Fruit fly (Drosophila melanogaster) whole organism, wandering third instar larva: ENCODE data around the gene ZnT63C.

ENCODE experiments used
- Abd-B ChIP-seq: fragments of >200 bp; optimal IDR thresholded peaks from 2 replicates; lab custom pipeline; 2017; ENCODE audit warnings: missing biosample characterization, missing genetic modification characterization
- CG32264 ChIP-seq: fragments of 200-800 bp; sonication (Bioruptor generic); optimal IDR thresholded peaks from 2 replicates; lab custom pipeline; 2016; ENCODE audit warnings: missing biosample characterization, missing genetic modification characterization
- CG9705 ChIP-seq: fragments of 200-800 bp; sonication (Bioruptor generic); optimal IDR thresholded peaks from 2 replicates; lab custom pipeline; 2018; ENCODE audit warnings: missing biosample characterization, mild to moderate bottlenecking, missing genetic modification characterization
- CrebA ChIP-seq: fragments of 200-800 bp; sonication (Bioruptor generic); optimal IDR thresholded peaks from 2 replicates; lab custom pipeline; 2016; ENCODE audit warnings: missing biosample characterization, mild to moderate bottlenecking, missing genetic modification characterization, borderline replicate concordance
- Dfd ChIP-seq: fragments of >200 bp; optimal IDR thresholded peaks from 2 replicates; lab custom pipeline; 2017; ENCODE audit warnings: missing biosample characterization, missing genetic modification characterization
- Dif ChIP-seq: fragments of 200-275, 200-300 bp; sonication (Bioruptor generic); optimal IDR thresholded peaks from 2 replicates; lab custom pipeline; 2018; ENCODE audit warnings: missing biosample characterization, missing genetic modification characterization; ENCODE audit not compliant: partially characterized antibody
- GATAd ChIP-seq: sonication (Bioruptor generic); optimal IDR thresholded peaks from 2 replicates; lab custom pipeline; 2016; ENCODE audit warnings: missing biosample characterization, missing genetic modification characterization
- HLH106 ChIP-seq: fragments of 200-800 bp; optimal IDR thresholded peaks from 3 replicates; lab custom pipeline; 2019; ENCODE audit warnings: missing biosample characterization, mild to moderate bottlenecking, missing genetic modification characterization, moderate library complexity
- Hnf4 ChIP-seq: fragments of 200-800 bp; sonication (Bioruptor generic); optimal IDR thresholded peaks from 2 replicates; lab custom pipeline; 2016; ENCODE audit warnings: missing biosample characterization, mild to moderate bottlenecking, missing genetic modification characterization
- Hr78 ChIP-seq: fragments of >200 bp; optimal IDR thresholded peaks from 2 replicates; lab custom pipeline; 2017; ENCODE audit warnings: missing biosample characterization, missing genetic modification characterization
- Hr83 ChIP-seq: fragments of 200-300 bp; sonication (Bioruptor generic); optimal IDR thresholded peaks from 2 replicates; lab custom pipeline; 2016; ENCODE audit warnings: missing biosample characterization, mild to moderate bottlenecking, missing genetic modification characterization, moderate library complexity; ENCODE audit not compliant: poor library complexity, severe bottlenecking
- Jra ChIP-seq: sonication (Bioruptor generic); optimal IDR thresholded peaks from 2 replicates; lab custom pipeline; 2016; ENCODE audit warnings: missing biosample characterization, missing genetic modification characterization
- Mio ChIP-seq: sonication (Bioruptor generic); optimal IDR thresholded peaks from 2 replicates; lab custom pipeline; 2016; ENCODE audit warnings: missing biosample characterization, missing genetic modification characterization
- Myc ChIP-seq: fragments of >200 bp; optimal IDR thresholded peaks from 2 replicates; lab custom pipeline; 2017
- N ChIP-seq: fragments of >200 bp; optimal IDR thresholded peaks from 2 replicates; lab custom pipeline; 2018; ENCODE audit warnings: missing biosample characterization, missing external identifiers, missing genetic modification characterization
- OdsH ChIP-seq: fragments of 200-800 bp; sonication (Bioruptor generic); optimal IDR thresholded peaks from 2 replicates; lab custom pipeline; 2016; ENCODE audit warnings: missing biosample characterization, mild to moderate bottlenecking, missing genetic modification characterization
- Rel ChIP-seq, 2 experiments: fragments of 200-800 bp; sonication (Bioruptor generic) in 1 of 2; optimal IDR thresholded peaks; 2 replicates in 1 of 2; 3 replicates in 1 of 2; lab custom pipeline; 2016 to 2019; ENCODE audit warnings: mild to moderate bottlenecking in 2 of 2, missing biosample characterization in 2 of 2, missing genetic modification characterization in 2 of 2, moderate library complexity in 1 of 2
- Sp1 ChIP-seq: fragments of 200-800 bp; sonication (Bioruptor generic); optimal IDR thresholded peaks from 3 replicates; lab custom pipeline; 2019; ENCODE audit warnings: missing biosample characterization, mild to moderate bottlenecking, missing genetic modification characterization, moderate library complexity
- Vsx2 ChIP-seq: fragments of 200-300, 225-300 bp; sonication (Bioruptor generic); optimal IDR thresholded peaks from 2 replicates; lab custom pipeline; 2018; ENCODE audit warnings: missing biosample characterization, missing genetic modification characterization; ENCODE audit not compliant: partially characterized antibody
- br ChIP-seq: fragments of 200-800 bp; sonication (Bioruptor generic); optimal IDR thresholded peaks from 2 replicates; lab custom pipeline; 2016; ENCODE audit warnings: missing biosample characterization, missing genetic modification characterization
- brk ChIP-seq: fragments of 200-800 bp; sonication (Bioruptor generic); optimal IDR thresholded peaks from 2 replicates; lab custom pipeline; 2016; ENCODE audit warnings: missing biosample characterization, mild to moderate bottlenecking, missing genetic modification characterization
- dl ChIP-seq, 2 experiments: fragments of 175-275, 200-275 bp in 1 of 2; fragments of 200-275 bp in 1 of 2; sonication (Bioruptor generic); optimal IDR thresholded peaks; lab custom pipeline; 2018; ENCODE audit warnings: mild to moderate bottlenecking in 2 of 2, missing biosample characterization in 2 of 2, missing genetic modification characterization in 2 of 2, moderate library complexity in 2 of 2; ENCODE audit not compliant: partially characterized antibody in 2 of 2, insufficient read depth in 1 of 2
- dmrt93B ChIP-seq: fragments of 200-800 bp; sonication (Bioruptor generic); optimal IDR thresholded peaks from 2 replicates; lab custom pipeline; 2018; ENCODE audit warnings: missing biosample characterization, mild to moderate bottlenecking, missing genetic modification characterization
- dsf ChIP-seq: sonication (Bioruptor generic); optimal IDR thresholded peaks from 2 replicates; lab custom pipeline; 2016; ENCODE audit warnings: missing biosample characterization, missing genetic modification characterization, borderline replicate concordance
- ey ChIP-seq: fragments of 200-800 bp; sonication (Bioruptor generic); optimal IDR thresholded peaks from 2 replicates; lab custom pipeline; 2016; ENCODE audit warnings: missing biosample characterization, missing genetic modification characterization
- foxo ChIP-seq, 2 experiments: fragments of 200-800 bp; sonication (Bioruptor generic); optimal IDR thresholded peaks; 2 replicates in 1 of 2; 3 replicates in 1 of 2; lab custom pipeline; 2016 to 2017; ENCODE audit warnings: missing biosample characterization in 2 of 2, missing genetic modification characterization in 2 of 2
- fru ChIP-seq: fragments of 200-800 bp; sonication (Bioruptor generic); optimal IDR thresholded peaks from 3 replicates; lab custom pipeline; 2016; ENCODE audit warnings: missing biosample characterization, mild to moderate bottlenecking, missing genetic modification characterization
- h ChIP-seq: fragments of 200-800 bp; sonication (Bioruptor generic); optimal IDR thresholded peaks from 3 replicates; lab custom pipeline; 2016; ENCODE audit warnings: missing biosample characterization, mild to moderate bottlenecking, missing genetic modification characterization
- jim ChIP-seq: fragments of 175-275, 200-325 bp; sonication (Bioruptor generic); optimal IDR thresholded peaks from 2 replicates; lab custom pipeline; 2016; ENCODE audit warnings: missing biosample characterization, mild to moderate bottlenecking, missing genetic modification characterization
- lola ChIP-seq: fragments of >200 bp; optimal IDR thresholded peaks from 2 replicates; lab custom pipeline; 2017; ENCODE audit warnings: missing biosample characterization, missing genetic modification characterization
- pan ChIP-seq: fragments of >200 bp; optimal IDR thresholded peaks from 2 replicates; lab custom pipeline; 2017
- psq ChIP-seq: fragments of 200-800 bp; sonication (Bioruptor generic); optimal IDR thresholded peaks from 3 replicates; lab custom pipeline; 2017; ENCODE audit warnings: missing biosample characterization, mild to moderate bottlenecking, missing genetic modification characterization, moderate library complexity
- rgr ChIP-seq: fragments of 200-800 bp; sonication (Bioruptor generic); optimal IDR thresholded peaks from 3 replicates; lab custom pipeline; 2016; ENCODE audit warnings: missing biosample characterization, mild to moderate bottlenecking, missing genetic modification characterization
- sage ChIP-seq: fragments of 200-800 bp; sonication (Bioruptor generic); optimal IDR thresholded peaks from 2 replicates; lab custom pipeline; 2016; ENCODE audit warnings: missing biosample characterization, mild to moderate bottlenecking, missing genetic modification characterization
- sv ChIP-seq: fragments of 200-800 bp; sonication (Bioruptor generic); optimal IDR thresholded peaks from 3 replicates; lab custom pipeline; 2016; ENCODE audit warnings: missing biosample characterization, missing genetic modification characterization
- tai ChIP-seq: sonication (Bioruptor generic); optimal IDR thresholded peaks from 2 replicates; lab custom pipeline; 2016; ENCODE audit warnings: missing biosample characterization, missing genetic modification characterization
- usp ChIP-seq: fragments of >200 bp; optimal IDR thresholded peaks from 2 replicates; lab custom pipeline; 2017; ENCODE audit warnings: missing biosample characterization, missing genetic modification characterization
- woc ChIP-seq: sonication (Bioruptor generic); optimal IDR thresholded peaks from 2 replicates; lab custom pipeline; 2016; ENCODE audit warnings: missing biosample characterization, mild to moderate bottlenecking, missing genetic modification characterization

The ZnT63C gene

dm6 chr3L:3325925-3326903, 22.7 kb downstream of the ZnT63C start, which contains the start of gene Gtpx:
Gene Gtpx, plus strand, starts transcription at chr3L:3326265.
- TF ChIP-seq Dif (GFP tag; lab: Kevin White, UChicago) (no peak), HLH106 (tag; lab: Kevin White, UChicago) (peak; percentile 59), ey (peak; percentile 57), sv (GFP tag; lab: Kevin White, UChicago) (peak; percentile 25), brk (no peak), dsf (GFP tag; lab: Kevin White, UChicago) (no peak), N (GFP tag; lab: Kevin White, UChicago) (no peak), rgr (GFP tag; lab: Kevin White, UChicago) (peak; percentile 43), Myc (lab: Kevin White, UChicago) (peak; percentile 76), tai (GFP tag; lab: Kevin White, UChicago) (no peak), usp (GFP tag; lab: Kevin White, UChicago) (no peak), foxo (GFP tag; optimal IDR thresholded peaks at IDR 0.05; lab: Kevin White, UChicago) (peak in 1 of 2 experiments; percentile 68), dmrt93B (GFP tag; lab: Kevin White, UChicago) (no peak), Jra (no peak), Rel (GFP tag; optimal IDR thresholded peaks at IDR 0.05; lab: Kevin White, UChicago) (no peak), Rel (tag; optimal IDR thresholded peaks at IDR 0.05; lab: Kevin White, UChicago) (peak; percentile 70), Hr83 (peak; percentile 73), Vsx2 (GFP tag; lab: Kevin White, UChicago) (no peak), fru (GFP tag; lab: Kevin White, UChicago) (peak; percentile 35), CG9705 (GFP tag; lab: Kevin White, UChicago) (peak; percentile 56), Hnf4 (GFP tag; lab: Kevin White, UChicago) (peak; percentile 78), Hr78 (GFP tag; lab: Kevin White, UChicago) (no peak), jim (GFP tag; lab: Kevin White, UChicago) (no peak), Dfd (no peak), Abd-B (no peak), lola (GFP tag; lab: Kevin White, UChicago) (no peak), CG32264 (GFP tag; lab: Kevin White, UChicago) (no peak), h (peak; percentile 66), CrebA (no peak), pan (lab: Kevin White, UChicago) (no peak), br (peak; percentile 32), Mio (GFP tag; lab: Kevin White, UChicago) (no peak), Sp1 (peak; percentile 47), OdsH (GFP tag; lab: Kevin White, UChicago) (no peak), sage (GFP tag; lab: Kevin White, UChicago) (no peak), psq (peak; percentile 37), dl (GFP tag; optimal IDR thresholded peaks at IDR 0.05; lab: Kevin White, UChicago; ENCODE audit: insufficient read depth in 1 of 2, partially characterized antibody in 2 of 2) (no peak), woc (GFP tag; lab: Kevin White, UChicago) (no peak), GATAd (GFP tag; lab: Kevin White, UChicago) (no peak)

- TF ChIP-seq Hr78 (GFP tag; lab: Kevin White, UChicago), result no peak
- TF ChIP-seq GATAd (GFP tag; lab: Kevin White, UChicago), result no peak
- TF ChIP-seq jim (GFP tag; lab: Kevin White, UChicago), result no peak
- TF ChIP-seq usp (GFP tag; lab: Kevin White, UChicago), result no peak
- TF ChIP-seq Sp1, result no peak
- TF ChIP-seq dmrt93B (GFP tag; lab: Kevin White, UChicago), result no peak
- TF ChIP-seq Rel (GFP tag; optimal IDR thresholded peaks at IDR 0.05; lab: Kevin White, UChicago), result no peak
- no peak for TF ChIP-seq Rel (tag; optimal IDR thresholded peaks at IDR 0.05; lab: Kevin White, UChicago)
- TF ChIP-seq CG32264 (GFP tag; lab: Kevin White, UChicago), result no peak
- TF ChIP-seq woc (GFP tag; lab: Kevin White, UChicago), result no peak
- no peak for TF ChIP-seq tai (GFP tag; lab: Kevin White, UChicago)
- TF ChIP-seq br, result no peak
- no peak for TF ChIP-seq foxo (GFP tag; optimal IDR thresholded peaks at IDR 0.05; lab: Kevin White, UChicago)
- TF ChIP-seq Hnf4 (GFP tag; lab: Kevin White, UChicago), result no peak
- no peak for TF ChIP-seq CrebA
- TF ChIP-seq Dfd, result no peak
- no peak for TF ChIP-seq Jra
- no peak for TF ChIP-seq Myc (lab: Kevin White, UChicago)
- no peak for TF ChIP-seq ey
- TF ChIP-seq, all 38 proteins: peak for 0
Measured at dm6 chr3L:3328771-3329170, 25.3 kb downstream of the ZnT63C start, which contains the start of gene Strip. Gene Strip, minus strand, starts transcription at chr3L:3328871.
